Worm (Caenorhabditis elegans) whole organism, midembryonic: ENCODE measurements around the gene srlf-14.
A peak's percentile ranks its signal among the peaks of the same experiment; 100 is the strongest.

Source experiments
- T22C8.4 ChIP-seq: fragments of 200-800 bp; sonication (Bioruptor generic); IDR thresholded peaks from 2 replicates; pipeline ENCODE4 v1.3.6; 2022; ENCODE audit warnings: missing genetic modification characterization, missing compliant biosample characterization
- cog-1 ChIP-seq: sonication (generic microtip); optimal IDR thresholded peaks from 2 replicates; lab custom pipeline; 2016; ENCODE audit warnings: missing genetic modification characterization, missing compliant biosample characterization
- flt-1 ChIP-seq: fragments of 200-800 bp; sonication (Bioruptor generic); IDR thresholded peaks from 2 replicates; pipeline ENCODE4 v1.3.6; 2022; ENCODE audit warnings: missing genetic modification characterization, missing compliant biosample characterization
- klf-2 ChIP-seq: fragments of 200-800 bp; sonication (Bioruptor generic); conservative IDR thresholded peaks from 2 replicates; pipeline ENCODE4 v1.3.6; 2022; ENCODE audit warnings: missing genetic modification reagents, missing genetic modification characterization, missing compliant biosample characterization
- med-1 ChIP-seq: sonication (generic microtip); optimal IDR thresholded peaks from 2 replicates; lab custom pipeline; 2017; ENCODE audit warnings: missing genetic modification characterization, mild to moderate bottlenecking, missing compliant biosample characterization, antibody characterized with exemption, missing genetic modification reagents; ENCODE audit not compliant: insufficient read depth
- ref-1 ChIP-seq: fragments of 200-800 bp; sonication (Bioruptor generic); conservative IDR thresholded peaks from 2 replicates; pipeline ENCODE4 v1.3.6; 2022; ENCODE audit warnings: missing genetic modification reagents, missing genetic modification characterization, missing compliant biosample characterization
- tab-1 ChIP-seq: fragments of 200-800 bp; sonication (Bioruptor generic); IDR thresholded peaks from 2 replicates; pipeline ENCODE4 v1.3.6; 2022; ENCODE audit warnings: missing genetic modification characterization, missing compliant biosample characterization
- ztf-23 ChIP-seq: fragments of 200-800 bp; sonication (Bioruptor generic); IDR thresholded peaks from 2 replicates; pipeline ENCODE4 v1.3.6; 2022; ENCODE audit warnings: missing genetic modification reagents, missing genetic modification characterization, missing compliant biosample characterization
- ztf-29 ChIP-seq: fragments of 200-800 bp; sonication (Bioruptor generic); IDR thresholded peaks from 2 replicates; pipeline ENCODE4 v1.3.6; 2022; ENCODE audit warnings: missing genetic modification reagents, missing genetic modification characterization, missing compliant biosample characterization

The srlf-14 gene

DNA sequence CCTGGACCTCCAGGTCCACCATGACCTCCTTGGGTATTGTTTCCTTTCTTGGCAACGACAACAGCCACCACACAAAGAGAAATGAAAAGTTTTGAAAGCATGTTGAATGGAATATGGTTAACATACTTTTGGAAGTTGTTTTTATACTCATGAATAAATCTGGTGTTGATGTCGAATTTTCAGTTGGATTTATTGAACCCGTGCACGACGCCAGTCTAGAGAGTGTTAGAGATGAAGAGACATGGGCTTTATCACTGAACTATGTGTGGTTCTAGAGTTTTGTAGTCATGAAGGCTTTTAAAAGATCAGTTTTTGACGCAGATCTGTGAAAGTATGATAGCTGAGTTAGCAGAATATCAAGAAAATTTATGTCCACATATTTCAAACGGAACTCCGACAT is at the start of gene srlf-14:
Gene srlf-14 (minus strand): TSS at position 101 of the 400 bp plus-strand sequence.
- TF ChIP-seq T22C8.4 (no peak), klf-2 (no peak), tab-1 (GFP tag; lab: Robert Waterston, UW) (no peak), med-1 (GFP tag; lab: Kevin White, UChicago) (no peak), ztf-29 (GFP tag; lab: Robert Waterston, UW) (no peak), cog-1 (tag; lab: Kevin White, UChicago) (no peak), ref-1 (GFP tag; lab: Robert Waterston, UW) (no peak), ztf-23 (GFP tag; lab: Robert Waterston, UW) (no peak), flt-1 (GFP tag; lab: Robert Waterston, UW) (no peak)

DNA sequence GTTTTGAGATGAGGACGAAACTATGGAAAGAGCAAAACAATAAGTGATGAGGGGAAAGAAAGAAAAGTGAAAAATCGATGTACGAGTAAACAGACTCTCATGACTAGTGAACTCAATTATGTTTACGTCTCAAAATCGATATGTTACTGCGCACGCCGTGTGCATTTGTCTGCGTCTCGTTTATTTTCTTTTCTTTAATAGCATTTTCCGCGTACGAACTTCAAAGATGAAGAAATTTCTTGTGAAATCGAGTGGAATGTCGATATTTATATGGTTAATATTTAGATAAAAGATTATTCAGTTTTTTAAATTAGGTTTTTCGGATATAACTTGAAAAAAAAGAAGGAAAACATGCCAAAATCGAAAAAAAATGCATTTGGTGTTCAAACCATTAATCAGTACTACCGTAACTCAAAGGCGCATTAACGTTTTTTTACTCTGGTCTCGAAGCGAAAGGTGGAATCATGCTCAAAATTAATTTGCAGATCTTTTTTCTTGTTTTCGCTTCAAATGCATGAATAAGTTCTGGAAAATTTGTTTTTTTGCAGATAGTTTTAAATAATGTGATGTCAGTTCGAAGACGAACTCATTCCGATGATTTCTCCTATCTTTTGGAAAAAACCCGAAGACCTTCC is 42.9 kb upstream of the srlf-14 start, which contains the start of gene fic-1:
Gene fic-1 (plus strand): TSS at position 549 of the 635 bp plus-strand sequence.
- TF ChIP-seq med-1 (GFP tag; lab: Kevin White, UChicago) = no peak
- TF ChIP-seq T22C8.4 = peak; percentile 74
- TF ChIP-seq flt-1 (GFP tag; lab: Robert Waterston, UW) = no peak
- peak; percentile 25 for TF ChIP-seq cog-1 (tag; lab: Kevin White, UChicago)

DNA sequence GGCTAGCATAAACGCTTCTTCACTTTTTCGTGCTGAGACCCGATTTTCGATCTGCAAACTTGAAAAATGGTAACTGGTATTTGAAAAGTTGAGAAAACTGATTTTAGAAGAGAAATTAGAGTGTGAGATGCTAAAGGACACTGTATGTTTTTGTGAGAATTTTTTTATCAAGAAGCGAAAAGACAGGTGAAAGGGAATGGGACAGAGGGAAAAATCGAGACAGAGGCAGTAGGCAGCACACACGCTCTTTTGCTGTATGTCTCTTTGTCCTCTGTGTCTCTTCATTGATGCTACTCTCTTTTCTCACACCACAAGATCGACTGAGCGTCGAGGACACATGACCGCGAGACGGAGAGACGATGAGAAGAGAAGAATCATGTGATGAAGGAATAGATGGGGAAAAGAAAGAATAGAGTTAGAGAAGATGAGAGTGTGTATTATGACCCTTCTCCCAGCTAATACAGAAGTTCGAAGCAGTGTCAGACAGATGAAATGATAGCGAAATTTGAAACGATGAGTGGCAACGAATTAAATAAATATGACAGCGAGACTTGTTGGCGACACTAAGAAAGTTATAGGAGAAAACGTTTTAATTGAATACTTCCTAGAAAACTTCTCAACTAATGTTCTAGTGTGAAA is 41.8 kb upstream of the srlf-14 start, which contains the start of gene lgg-2:
Gene lgg-2 (minus strand): TSS at position 51 of the 639 bp plus-strand sequence.
- TF ChIP-seq cog-1 (tag; lab: Kevin White, UChicago) (peak; percentile 65), ztf-29 (GFP tag; lab: Robert Waterston, UW) (no peak)

DNA sequence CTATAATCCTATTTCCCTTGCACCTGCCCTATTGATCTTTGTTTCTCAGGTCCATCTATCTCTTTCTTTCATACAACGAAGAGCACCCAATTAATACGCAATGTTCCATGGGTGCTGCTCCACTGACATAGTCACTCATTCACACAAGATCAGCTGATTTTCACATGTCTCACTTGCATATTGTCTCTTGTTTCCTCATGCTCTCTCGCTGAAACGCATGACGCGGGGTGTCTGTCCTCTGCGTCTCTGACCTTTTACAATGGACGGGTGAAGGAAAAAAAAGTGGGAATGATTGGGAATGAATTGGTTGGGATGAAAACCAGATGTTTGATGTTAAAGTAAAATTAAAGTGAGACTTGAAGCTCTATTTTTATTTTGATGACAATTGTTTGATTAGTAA is 41.2 kb upstream of the srlf-14 start:
- TF ChIP-seq ztf-23 (GFP tag; lab: Robert Waterston, UW) (0 out of 2 replicates have a peak, but pooled peaks have one; percentile 19), tab-1 (GFP tag; lab: Robert Waterston, UW) (no peak), cog-1 (tag; lab: Kevin White, UChicago) (peak; percentile 70), T22C8.4 (no peak), klf-2 (no peak), ref-1 (GFP tag; lab: Robert Waterston, UW) (no peak), med-1 (GFP tag; lab: Kevin White, UChicago) (no peak), flt-1 (GFP tag; lab: Robert Waterston, UW) (0 out of 2 replicates have a peak, but pooled peaks have one; percentile 34), ztf-29 (GFP tag; lab: Robert Waterston, UW) (no peak)

DNA sequence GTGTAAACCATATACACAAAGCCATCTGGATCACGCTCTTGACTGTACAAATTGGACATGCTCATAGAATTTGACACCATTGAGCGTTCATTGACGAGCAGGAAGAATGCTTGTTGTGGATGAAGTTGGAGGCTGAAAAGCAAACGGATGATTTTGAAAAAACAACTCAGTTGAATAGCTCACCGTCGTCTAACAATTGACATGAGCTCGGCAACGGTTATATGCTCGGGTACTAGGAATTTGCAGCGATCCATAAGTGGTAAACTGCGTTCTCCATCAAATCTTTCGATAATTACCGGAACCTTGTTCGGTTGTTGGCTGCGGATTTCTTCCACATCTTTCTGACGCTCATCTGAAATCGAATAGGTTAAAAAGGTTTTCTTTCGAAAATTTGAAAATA is 40.6 kb upstream of the srlf-14 start:
- TF ChIP-seq klf-2 (no peak), ztf-29 (GFP tag; lab: Robert Waterston, UW) (no peak), ztf-23 (GFP tag; lab: Robert Waterston, UW) (no peak), T22C8.4 (no peak), med-1 (GFP tag; lab: Kevin White, UChicago) (no peak)

DNA sequence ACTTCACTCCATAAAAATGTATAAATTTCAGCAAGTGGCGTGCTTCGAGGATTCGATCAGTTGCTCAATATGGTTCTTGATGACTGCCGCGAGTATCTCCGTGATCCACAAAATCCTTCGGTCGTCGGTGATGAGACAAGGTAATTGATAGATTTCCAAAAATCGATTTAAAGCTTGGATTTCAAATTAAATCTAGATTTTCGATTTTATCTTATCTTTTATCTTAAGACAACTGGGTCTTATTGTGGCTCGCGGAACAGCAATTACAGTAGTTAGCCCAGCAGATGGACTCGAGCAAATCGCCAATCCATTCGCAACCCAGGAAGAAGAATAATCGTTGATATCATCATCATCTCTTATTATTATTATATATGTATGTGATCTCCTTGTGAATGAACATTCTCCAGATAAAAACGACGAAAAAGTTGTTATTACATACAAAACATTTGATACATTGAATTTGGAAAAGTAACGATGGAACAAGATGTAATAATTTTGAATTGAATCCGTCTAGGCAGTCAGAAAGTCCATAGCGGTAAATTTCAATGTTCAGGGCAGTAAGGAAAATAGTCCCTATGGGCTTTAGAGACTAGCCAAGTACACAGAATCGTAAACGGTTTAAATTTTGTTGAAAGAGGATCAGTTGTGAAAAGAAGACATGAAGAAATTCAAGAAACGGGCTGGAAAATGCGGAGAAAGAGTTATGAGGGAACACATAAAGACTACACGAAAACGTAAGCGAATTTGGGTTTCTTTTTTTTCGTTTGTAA is 39.8 kb upstream of the srlf-14 start:
- TF ChIP-seq ztf-23 (GFP tag; lab: Robert Waterston, UW) = no peak
- TF ChIP-seq flt-1 (GFP tag; lab: Robert Waterston, UW) = 0 out of 2 replicates have a peak, but pooled peaks have one; percentile 17

DNA sequence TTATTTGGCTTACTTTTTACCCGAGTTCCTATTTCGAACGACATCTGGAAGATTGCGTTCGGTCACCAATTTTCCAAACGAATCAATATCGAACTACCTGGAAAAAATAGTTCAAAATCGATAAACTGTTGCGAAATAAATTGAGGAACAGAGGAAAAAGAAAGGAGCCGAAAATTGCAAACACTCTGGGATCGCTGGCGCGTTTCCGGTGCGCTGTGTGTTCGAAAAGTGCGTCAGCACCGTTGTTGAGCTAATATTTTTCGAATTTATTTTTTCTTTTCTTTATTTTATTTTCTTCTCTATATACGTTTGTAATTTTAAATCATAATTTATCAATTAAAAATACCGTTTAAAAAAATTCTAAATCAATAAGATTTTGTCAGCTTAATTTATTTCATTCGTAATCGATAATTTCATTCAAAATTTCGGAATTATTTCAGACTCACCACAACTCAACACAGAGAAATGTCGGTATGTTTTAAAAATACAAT is 39.0 kb upstream of the srlf-14 start, which contains the start of the genes dnc-1 and lsm-7:
Gene dnc-1 (minus strand): TSS at position 142 of the 491 bp plus-strand sequence.
Gene lsm-7 (plus strand): TSS at position 441 of the 491 bp plus-strand sequence.
- TF ChIP-seq klf-2 (no peak), flt-1 (GFP tag; lab: Robert Waterston, UW) (0 out of 2 replicates have a peak, but pooled peaks have one; percentile 37), cog-1 (tag; lab: Kevin White, UChicago) (peak; percentile 35)

DNA sequence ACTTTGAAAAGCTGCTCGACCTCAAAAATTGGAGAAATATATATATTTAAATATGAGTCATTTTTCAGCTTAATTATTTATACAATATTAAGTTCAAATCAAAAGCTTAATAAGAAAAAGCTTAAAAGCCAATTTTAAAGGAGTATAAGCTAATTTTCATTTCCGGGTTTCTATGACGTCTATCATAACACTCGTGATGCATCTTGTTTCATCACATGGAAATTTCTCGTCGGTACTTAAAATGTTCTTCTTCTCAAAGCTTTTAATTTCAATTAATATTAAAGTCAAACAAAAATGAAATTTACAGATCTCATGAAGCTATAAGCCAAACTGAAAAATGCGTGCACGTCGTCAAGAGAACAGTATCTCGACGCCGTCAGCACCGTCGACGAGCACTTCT is 25.6 kb upstream of the srlf-14 start, which contains the start of gene rbr-2:
Gene rbr-2 (plus strand): TSS at position 301 of the 400 bp plus-strand sequence.
- TF ChIP-seq T22C8.4 (no peak), ztf-29 (GFP tag; lab: Robert Waterston, UW) (no peak), klf-2 (no peak), cog-1 (tag; lab: Kevin White, UChicago) (no peak), flt-1 (GFP tag; lab: Robert Waterston, UW) (no peak), ztf-23 (GFP tag; lab: Robert Waterston, UW) (no peak), ref-1 (GFP tag; lab: Robert Waterston, UW) (no peak), med-1 (GFP tag; lab: Kevin White, UChicago) (no peak)

DNA sequence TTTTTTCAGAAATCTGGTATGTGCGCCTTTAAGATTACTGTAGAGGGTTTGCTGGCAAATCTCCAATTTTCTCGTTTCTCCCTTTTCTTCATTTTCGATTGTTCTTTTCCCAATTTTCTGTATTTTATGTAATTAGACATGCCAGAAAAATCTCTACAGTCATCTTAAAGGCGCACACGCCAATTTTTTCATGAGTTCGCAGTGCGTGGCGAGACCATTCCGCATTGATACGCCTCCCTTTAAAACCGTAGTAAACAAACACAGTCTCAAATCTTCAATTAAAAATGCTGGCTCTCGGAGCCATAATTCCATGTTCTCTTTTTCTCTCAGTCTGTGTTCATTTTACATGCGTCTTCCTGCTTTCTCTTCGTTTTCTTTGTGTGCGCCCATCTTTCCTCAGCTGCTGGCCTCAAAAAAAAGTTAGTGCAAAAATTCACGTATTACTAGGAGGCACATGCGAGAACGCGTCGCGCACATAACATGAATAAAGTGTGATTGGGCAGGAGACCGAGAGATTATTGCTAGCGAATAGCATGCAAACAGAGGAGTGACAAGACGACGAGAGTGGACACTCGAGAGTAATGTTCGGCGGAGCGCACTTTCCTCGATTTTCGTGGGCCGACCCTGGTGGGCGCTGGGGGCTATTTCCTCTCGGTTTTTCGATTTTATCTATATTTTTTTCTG is 24.9 kb upstream of the srlf-14 start:
- TF ChIP-seq ztf-29 (GFP tag; lab: Robert Waterston, UW) (no peak), flt-1 (GFP tag; lab: Robert Waterston, UW) (peak; percentile 50; the same call in 1 of the 2 replicates), tab-1 (GFP tag; lab: Robert Waterston, UW) (no peak), med-1 (GFP tag; lab: Kevin White, UChicago) (no peak), ztf-23 (GFP tag; lab: Robert Waterston, UW) (no peak), ref-1 (GFP tag; lab: Robert Waterston, UW) (no peak), cog-1 (tag; lab: Kevin White, UChicago) (peak; percentile 39), klf-2 (no peak), T22C8.4 (no peak)
